Worm (Caenorhabditis elegans) whole organism, L4 larva: Measurements from ENCODE around the gene spp-3.

ENCODE experiments used
- F26F4.8 ChIP-seq: fragments of 200-800 bp; sonication (Bioruptor generic); conservative IDR thresholded peaks from 2 replicates; pipeline ENCODE4 v1.3.6; 2022; ENCODE audit warnings: missing genetic modification characterization, missing compliant biosample characterization
- F44E2.7 ChIP-seq: fragments of 200-800 bp; sonication (Bioruptor generic); IDR thresholded peaks from 2 replicates; pipeline ENCODE4 v2.1.2; 2022; ENCODE audit warnings: missing genetic modification characterization, missing compliant biosample characterization
- F49E8.2 ChIP-seq: sonication (generic microtip); optimal IDR thresholded peaks from 2 replicates; lab custom pipeline; 2016; ENCODE audit warnings: missing compliant biosample characterization, mild to moderate bottlenecking, missing genetic modification characterization, borderline replicate concordance
- T26A8.4 ChIP-seq: fragments of 200-800 bp; sonication (Bioruptor generic); IDR thresholded peaks from 2 replicates; pipeline ENCODE4 v1.3.6; 2022; ENCODE audit warnings: missing genetic modification characterization, missing compliant biosample characterization
- ZK337.2 ChIP-seq: fragments of 200-800 bp; sonication (Bioruptor generic); IDR thresholded peaks from 2 replicates; pipeline ENCODE4 v1.3.6; 2022; ENCODE audit warnings: missing genetic modification reagents, missing genetic modification characterization, missing compliant biosample characterization
- aha-1 ChIP-seq: fragments of 150-350 bp; peaks from one replicate; lab custom pipeline; 2014; ENCODE audit warnings: missing biosample characterization, missing genetic modification characterization
- ama-1 ChIP-seq: fragments of 150-350 bp; optimal IDR thresholded peaks from 2 replicates; lab custom pipeline; 2014; ENCODE audit warnings: inconsistent platforms, mixed read lengths
- attf-4 ChIP-seq: sonication (generic microtip); optimal IDR thresholded peaks from 3 replicates; lab custom pipeline; 2017; ENCODE audit warnings: missing biosample characterization, missing genetic modification characterization
- ceh-62 ChIP-seq: sonication (generic microtip); optimal IDR thresholded peaks from 2 replicates; lab custom pipeline; 2017; ENCODE audit warnings: missing biosample characterization, missing genetic modification characterization
- ceh-82 ChIP-seq: sonication (generic microtip); optimal IDR thresholded peaks from 2 replicates; lab custom pipeline; 2017; ENCODE audit warnings: missing biosample characterization, missing genetic modification characterization
- ces-1 ChIP-seq: fragments of 150-350 bp; sonication (generic microtip); optimal IDR thresholded peaks from 4 replicates; lab custom pipeline; 2014; ENCODE audit warnings: missing biosample characterization, missing genetic modification reagents, missing genetic modification characterization
- cey-2 ChIP-seq: sonication (generic microtip); optimal IDR thresholded peaks from 3 replicates; lab custom pipeline; 2017; ENCODE audit warnings: missing genetic modification characterization, mild to moderate bottlenecking, missing compliant biosample characterization, antibody characterized with exemption, borderline replicate concordance; ENCODE audit not compliant: insufficient read depth
- daf-19 ChIP-seq: fragments of 200-800 bp; sonication (Bioruptor generic); conservative IDR thresholded peaks from 2 replicates; pipeline ENCODE4 v1.3.6; 2022; ENCODE audit warnings: missing genetic modification characterization, missing compliant biosample characterization
- dmd-6 ChIP-seq: fragments of 200-800 bp; sonication (Bioruptor generic); IDR thresholded peaks from 2 replicates; pipeline ENCODE4 v1.3.6; 2022; ENCODE audit warnings: missing genetic modification reagents, missing genetic modification characterization, missing compliant biosample characterization
- dve-1 ChIP-seq: sonication (generic microtip); optimal IDR thresholded peaks from 2 replicates; lab custom pipeline; 2017; ENCODE audit warnings: antibody characterized with exemption, mild to moderate bottlenecking, missing genetic modification characterization, missing compliant biosample characterization; ENCODE audit not compliant: insufficient read depth
- egl-27 ChIP-seq: sonication (generic microtip); optimal IDR thresholded peaks from 3 replicates; lab custom pipeline; 2017; ENCODE audit warnings: missing biosample characterization, missing genetic modification reagents, missing genetic modification characterization
- hif-1 ChIP-seq, 2 experiments: sonication (generic microtip); optimal IDR thresholded peaks; 2 replicates each; lab custom pipeline; 2016 to 2017; ENCODE audit warnings: missing compliant biosample characterization in 2 of 2, missing genetic modification characterization in 2 of 2, missing genetic modification reagents in 2 of 2, missing genotype in 2 of 2, mild to moderate bottlenecking in 1 of 2
- hlh-30 ChIP-seq: sonication (generic microtip); optimal IDR thresholded peaks from 2 replicates; lab custom pipeline; 2017; ENCODE audit warnings: antibody characterized with exemption, mild to moderate bottlenecking, missing genetic modification characterization, missing compliant biosample characterization; ENCODE audit not compliant: insufficient read depth
- hmg-1.1 ChIP-seq: fragments of 200-800 bp; sonication (Bioruptor generic); IDR thresholded peaks from 2 replicates; pipeline ENCODE4 v1.3.6; 2022; ENCODE audit warnings: missing genetic modification reagents, missing genetic modification characterization, missing compliant biosample characterization
- lim-7 ChIP-seq: fragments of 200-800 bp; sonication (Bioruptor generic); IDR thresholded peaks from 2 replicates; pipeline ENCODE4 v1.3.6; 2022; ENCODE audit warnings: missing genetic modification characterization, missing compliant biosample characterization
- lin-29 ChIP-seq: fragments of 200-800 bp; sonication (Bioruptor generic); IDR thresholded peaks from 2 replicates; pipeline ENCODE4 v1.3.6; 2022; ENCODE audit warnings: missing genetic modification reagents, missing genetic modification characterization, missing compliant biosample characterization
- lin-39 ChIP-seq: fragments of 150-350 bp; optimal IDR thresholded peaks from 2 replicates; lab custom pipeline; 2014; ENCODE audit warnings: missing biosample characterization, missing genetic modification reagents, missing genetic modification characterization
- lir-3 ChIP-seq: sonication (generic microtip); optimal IDR thresholded peaks from 2 replicates; lab custom pipeline; 2016; ENCODE audit warnings: mild to moderate bottlenecking, missing genetic modification characterization, missing compliant biosample characterization
- lsy-2 ChIP-seq, 2 experiments: fragments of 150-350 bp in 1 of 2; sonication (generic microtip) in 1 of 2; optimal IDR thresholded peaks; 2 replicates each; lab custom pipeline; 2014 to 2017; ENCODE audit warnings: missing biosample characterization in 2 of 2, missing genetic modification characterization in 2 of 2
- madf-9 ChIP-seq: fragments of 200-800 bp; sonication (Bioruptor generic); conservative IDR thresholded peaks from 2 replicates; pipeline ENCODE4 v1.3.6; 2022; ENCODE audit warnings: missing genetic modification reagents, missing genetic modification characterization, missing compliant biosample characterization
- mdt-29 ChIP-seq: fragments of 200-800 bp; sonication (Bioruptor generic); IDR thresholded peaks from 2 replicates; pipeline ENCODE4 v1.3.6; 2022; ENCODE audit warnings: missing genetic modification reagents, missing genetic modification characterization, missing compliant biosample characterization
- mep-1 ChIP-seq: fragments of 150-350 bp; sonication (generic microtip); optimal IDR thresholded peaks from 3 replicates; lab custom pipeline; 2014; ENCODE audit warnings: missing biosample characterization, missing genetic modification characterization
- mxl-3 ChIP-seq: fragments of 200-800 bp; sonication (Bioruptor generic); optimal IDR thresholded peaks from 2 replicates; lab custom pipeline; 2018; ENCODE audit warnings: mild to moderate bottlenecking, missing genetic modification characterization, missing compliant biosample characterization
- nhr-11 ChIP-seq: fragments of 150-350 bp; optimal IDR thresholded peaks from 2 replicates; lab custom pipeline; 2014; ENCODE audit warnings: missing biosample characterization, missing genetic modification characterization
- nhr-25 ChIP-seq: sonication (generic microtip); optimal IDR thresholded peaks from 2 replicates; lab custom pipeline; 2017; ENCODE audit warnings: missing genetic modification characterization, mild to moderate bottlenecking, missing compliant biosample characterization, antibody characterized with exemption, moderate library complexity, borderline replicate concordance; ENCODE audit not compliant: insufficient read depth
- nhr-41 ChIP-seq: fragments of 200-800 bp; sonication (Bioruptor generic); IDR thresholded peaks from 2 replicates; pipeline ENCODE4 v1.3.6; 2022; ENCODE audit warnings: missing genetic modification reagents, missing genetic modification characterization, missing compliant biosample characterization
- nhr-6 ChIP-seq: fragments of 150-350 bp; optimal IDR thresholded peaks from 2 replicates; lab custom pipeline; 2014; ENCODE audit warnings: missing biosample characterization, missing genetic modification characterization
- nhr-76 ChIP-seq: fragments of 150-350 bp; optimal IDR thresholded peaks from 2 replicates; lab custom pipeline; 2014; ENCODE audit warnings: missing biosample characterization, missing genetic modification characterization
- pha-4 ChIP-seq, 2 experiments: fragments of 150-350 bp in 1 of 2; fragments of 200-800 bp in 1 of 2; sonication (Bioruptor generic) in 1 of 2; IDR thresholded peaks in 1 of 2; optimal IDR thresholded peaks in 1 of 2; 2 replicates each; pipeline versions ENCODE4 v1.3.6 to Lab custom; 2014 to 2022; ENCODE audit warnings: missing genetic modification characterization in 2 of 2, missing genetic modification reagents in 2 of 2, missing biosample characterization in 1 of 2, missing compliant biosample characterization in 1 of 2
- php-3 ChIP-seq: fragments of 200-800 bp; sonication (Bioruptor generic); IDR thresholded peaks from 2 replicates; pipeline ENCODE4 v1.3.6; 2022; ENCODE audit warnings: missing genetic modification reagents, missing genetic modification characterization, missing compliant biosample characterization
- sdz-12 ChIP-seq: fragments of 200-800 bp; sonication (Bioruptor generic); optimal IDR thresholded peaks from 2 replicates; lab custom pipeline; 2018; ENCODE audit warnings: mild to moderate bottlenecking, missing genetic modification characterization, missing compliant biosample characterization
- set-16 ChIP-seq: fragments of 200-800 bp; sonication (Bioruptor generic); IDR thresholded peaks from 2 replicates; pipeline ENCODE4 v1.3.6; 2022; ENCODE audit warnings: missing genetic modification reagents, missing genetic modification characterization, missing compliant biosample characterization
- tag-97 ChIP-seq: fragments of 200-800 bp; sonication (Bioruptor generic); IDR thresholded peaks from 2 replicates; pipeline ENCODE4 v1.3.6; 2022; ENCODE audit warnings: missing genetic modification characterization, missing compliant biosample characterization
- tra-1 ChIP-seq: fragments of 200-800 bp; sonication (Bioruptor generic); IDR thresholded peaks from 2 replicates; pipeline ENCODE4 v1.3.6; 2022; ENCODE audit warnings: missing genetic modification reagents, missing genetic modification characterization, missing compliant biosample characterization
- unc-130 ChIP-seq: sonication (generic microtip); optimal IDR thresholded peaks from 2 replicates; lab custom pipeline; 2016; ENCODE audit warnings: missing genetic modification reagents, missing genetic modification characterization, missing compliant biosample characterization
- unc-39 ChIP-seq: sonication (generic microtip); optimal IDR thresholded peaks from 2 replicates; lab custom pipeline; 2017; ENCODE audit warnings: missing biosample characterization, missing genetic modification characterization
- zfp-2 ChIP-seq: sonication (generic microtip); optimal IDR thresholded peaks from 2 replicates; lab custom pipeline; 2016; ENCODE audit warnings: mild to moderate bottlenecking, missing genetic modification characterization, missing compliant biosample characterization
- ztf-7 ChIP-seq: fragments of 150-350 bp; optimal IDR thresholded peaks from 2 replicates; lab custom pipeline; 2014; ENCODE audit warnings: missing biosample characterization, missing genetic modification characterization

spp-3 gene

DNA sequence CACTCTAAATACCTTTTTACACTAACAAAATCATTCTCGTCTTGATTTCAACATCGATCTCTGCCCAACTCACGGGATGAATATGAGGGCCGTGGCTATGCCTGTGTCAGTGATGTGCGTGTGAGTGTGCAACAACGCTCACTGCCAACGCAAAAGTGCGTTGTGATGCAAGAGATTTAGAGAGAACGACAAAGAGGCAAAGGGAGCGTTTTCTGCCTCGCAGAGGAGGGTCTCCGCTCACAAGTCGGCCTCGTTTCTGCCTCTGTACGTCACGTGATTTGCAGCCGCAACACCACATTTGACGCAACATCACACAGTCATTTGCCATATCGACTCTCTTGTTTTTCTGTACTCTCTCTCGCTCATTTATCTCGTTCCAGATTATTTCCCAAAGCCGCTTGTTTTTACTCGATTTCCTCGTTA, 19.2 kb upstream of the spp-3 start, which contains the start of gene epg-7 (continued):
- TF ChIP-seq madf-9 (GFP tag; lab: Robert Waterston, UW), result peak; percentile 67
- no peak for TF ChIP-seq unc-130 (GFP tag; lab: Kevin White, UChicago)
- no peak for TF ChIP-seq unc-39 (tag; lab: Kevin White, UChicago)
- peak; percentile 24 for TF ChIP-seq ama-1 (lab: Kevin White, UChicago)
- peak; percentile 89 for TF ChIP-seq mxl-3 (GFP tag; lab: Kevin White, UChicago)
- TF ChIP-seq nhr-41 (GFP tag; lab: Robert Waterston, UW), result no peak
- TF ChIP-seq ZK337.2, result no peak
- TF ChIP-seq hmg-1.1 (GFP tag; lab: Robert Waterston, UW), result peak; percentile 95
- TF ChIP-seq pha-4 (GFP tag; IDR thresholded peaks at IDR 0.05; lab: Robert Waterston, UW), result peak; percentile 88
- no peak for TF ChIP-seq pha-4 (tag; optimal IDR thresholded peaks at IDR 0.05; lab: Kevin White, UChicago)
- TF ChIP-seq cey-2 (tag; lab: Kevin White, UChicago), result no peak
- TF ChIP-seq mep-1, result peak; percentile 96
- TF ChIP-seq nhr-76 (tag; lab: Kevin White, UChicago), result no peak
- TF ChIP-seq nhr-6 (tag; lab: Kevin White, UChicago), result peak; percentile 86
- no peak for TF ChIP-seq ceh-82 (tag; lab: Kevin White, UChicago)
- no peak for TF ChIP-seq lin-39
- no peak for TF ChIP-seq daf-19 (GFP tag; lab: Robert Waterston, UW)
- peak; percentile 55 for TF ChIP-seq ces-1
- peak; percentile 100 for TF ChIP-seq hlh-30 (tag; lab: Kevin White, UChicago)
- no peak for TF ChIP-seq F44E2.7
- TF ChIP-seq attf-4 (tag; lab: Kevin White, UChicago), result no peak
- peak; percentile 93 for TF ChIP-seq dmd-6
- TF ChIP-seq sdz-12 (GFP tag; lab: Kevin White, UChicago), result no peak
- peak; percentile 93 for TF ChIP-seq nhr-11 (tag; lab: Kevin White, UChicago)
- peak; percentile 80 to 93 for TF ChIP-seq lsy-2 (tag; optimal IDR thresholded peaks at IDR 0.05; lab: Kevin White, UChicago)
- TF ChIP-seq tag-97 (GFP tag; lab: Robert Waterston, UW), result no peak
- TF ChIP-seq T26A8.4, result peak; percentile 91
- TF ChIP-seq php-3 (GFP tag; lab: Robert Waterston, UW), result peak; percentile 69
- 0 out of 2 replicates have a peak, but pooled peaks have one; percentile 56 for TF ChIP-seq lin-29 (GFP tag; lab: Robert Waterston, UW)
- no peak for TF ChIP-seq lir-3 (tag; lab: Kevin White, UChicago)
- peak; percentile 79 for TF ChIP-seq set-16
- peak; percentile 23 to 86 for TF ChIP-seq hif-1 (tag; optimal IDR thresholded peaks at IDR 0.05; lab: Kevin White, UChicago)
- peak; percentile 64; the same call in 1 of the 2 replicates for TF ChIP-seq lim-7 (GFP tag; lab: Robert Waterston, UW)
- TF ChIP-seq dve-1, result peak; percentile 96
- no peak for TF ChIP-seq F26F4.8
- no peak for TF ChIP-seq egl-27 (tag; lab: Kevin White, UChicago)
- TF ChIP-seq mdt-29 (GFP tag; lab: Robert Waterston, UW), result peak; percentile 80

DNA sequence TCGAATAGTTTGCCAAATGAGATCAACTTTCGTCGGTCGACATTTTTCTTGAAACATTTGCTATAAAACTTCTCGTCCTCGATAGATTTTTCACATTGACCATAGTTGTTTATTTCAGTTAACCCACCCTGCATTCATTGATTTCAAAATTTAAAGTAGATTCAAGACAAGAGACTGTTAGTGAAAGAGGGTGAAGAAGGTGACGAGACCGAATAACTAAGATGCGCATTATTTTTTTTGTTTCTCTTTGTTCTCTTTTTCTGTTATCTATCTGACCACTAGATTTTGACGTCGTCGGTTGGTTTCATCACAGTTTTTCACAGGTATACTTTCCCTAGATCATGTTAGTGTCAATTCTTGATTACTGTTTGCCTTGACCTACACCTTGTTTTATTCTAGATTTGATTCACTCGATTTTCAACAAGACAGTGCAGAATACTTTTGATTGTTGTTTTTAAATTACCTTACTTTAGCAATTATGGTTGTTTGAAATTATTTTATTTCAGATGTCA, 15.6 kb upstream of the spp-3 start, which contains the start of gene ttr-30:
Gene ttr-30, plus strand, starts transcription at position 265 of the 512 bp plus-strand sequence.
- TF ChIP-seq F49E8.2 (tag; lab: Kevin White, UChicago) (no peak), ztf-7 (tag; lab: Kevin White, UChicago) (no peak), tra-1 (no peak), zfp-2 (tag; lab: Kevin White, UChicago) (no peak), aha-1 (tag; lab: Kevin White, UChicago) (no peak), ces-1 (no peak), ceh-62 (tag; lab: Kevin White, UChicago) (no peak), nhr-25 (tag; lab: Kevin White, UChicago) (peak; percentile 1)
